Fruit fly (Drosophila melanogaster) whole organism, prepupa: ENCODE results near the gene CG13458.
A peak's percentile ranks its signal among the peaks of the same experiment; 100 is the strongest.

ENCODE experiments used
- Blimp-1 ChIP-seq: fragments of 200-800 bp; sonication (Bioruptor generic); optimal IDR thresholded peaks from 3 replicates; lab custom pipeline; 2017; ENCODE audit warnings: missing biosample characterization, missing genetic modification characterization, mild to moderate bottlenecking, moderate library complexity, missing genetic modification reagents
- CG10631 ChIP-seq: fragments of 200-800 bp; sonication (Bioruptor generic); optimal IDR thresholded peaks from 2 replicates; lab custom pipeline; 2016; ENCODE audit warnings: missing biosample characterization, missing genetic modification characterization
- CG10669 ChIP-seq: fragments of 200-800 bp; sonication (Bioruptor generic); optimal IDR thresholded peaks from 3 replicates; lab custom pipeline; 2018; ENCODE audit warnings: missing biosample characterization, mild to moderate bottlenecking, missing genetic modification characterization, moderate library complexity
- CG11294 ChIP-seq: fragments of 200-800 bp; sonication (Bioruptor generic); IDR thresholded peaks from 2 replicates; pipeline ENCODE4 v1.3.6; 2022; ENCODE audit warnings: missing biosample characterization, missing genetic modification characterization
- CG11762 ChIP-seq: fragments of 200-800 bp; sonication (Bioruptor generic); optimal IDR thresholded peaks from 3 replicates; lab custom pipeline; 2016; ENCODE audit warnings: missing biosample characterization, missing genetic modification characterization; ENCODE audit not compliant: insufficient read depth
- CG15336 ChIP-seq: fragments of 200-800 bp; sonication (Bioruptor generic); IDR thresholded peaks from 2 replicates; pipeline ENCODE4 v1.3.6; 2022; ENCODE audit warnings: missing biosample characterization, missing genetic modification characterization
- CG1621 ChIP-seq: fragments of 200-800 bp; sonication (Bioruptor generic); optimal IDR thresholded peaks from 3 replicates; lab custom pipeline; 2018; ENCODE audit warnings: missing biosample characterization, mild to moderate bottlenecking, missing genetic modification characterization
- CG16779 ChIP-seq: fragments of 200-800 bp; sonication (Bioruptor generic); optimal IDR thresholded peaks from 3 replicates; lab custom pipeline; 2017; ENCODE audit warnings: missing biosample characterization, mild to moderate bottlenecking, missing genetic modification characterization
- CG3032 ChIP-seq: fragments of 200-800 bp; optimal IDR thresholded peaks from 2 replicates; lab custom pipeline; 2019; ENCODE audit warnings: missing biosample characterization, mild to moderate bottlenecking, missing genetic modification characterization, moderate library complexity
- CG31627 ChIP-seq: fragments of 200-800 bp; sonication (Bioruptor generic); optimal IDR thresholded peaks from 3 replicates; lab custom pipeline; 2016; ENCODE audit warnings: missing biosample characterization, missing genetic modification characterization
- CG32006 ChIP-seq: fragments of 200-800 bp; sonication (Bioruptor generic); optimal IDR thresholded peaks from 3 replicates; lab custom pipeline; 2017; ENCODE audit warnings: missing biosample characterization, mild to moderate bottlenecking, missing genetic modification characterization
- CG34406 ChIP-seq: fragments of 200-800 bp; sonication (Bioruptor generic); optimal IDR thresholded peaks from 3 replicates; lab custom pipeline; 2016; ENCODE audit warnings: missing biosample characterization, missing genetic modification characterization
- CG3919 ChIP-seq: fragments of 200-800 bp; sonication (Bioruptor generic); optimal IDR thresholded peaks from 3 replicates; lab custom pipeline; 2016; ENCODE audit warnings: missing biosample characterization, missing genetic modification characterization
- CG4318 ChIP-seq: fragments of 200-800 bp; sonication (Bioruptor generic); optimal IDR thresholded peaks from 3 replicates; lab custom pipeline; 2017; ENCODE audit warnings: missing biosample characterization, mild to moderate bottlenecking, missing genetic modification characterization
- CG6276 ChIP-seq: fragments of 200-800 bp; sonication (Bioruptor generic); optimal IDR thresholded peaks from 2 replicates; lab custom pipeline; 2017; ENCODE audit warnings: missing biosample characterization, mild to moderate bottlenecking, missing genetic modification characterization
- CG6792 ChIP-seq: fragments of 200-800 bp; sonication (Bioruptor generic); optimal IDR thresholded peaks from 3 replicates; lab custom pipeline; 2016; ENCODE audit warnings: missing biosample characterization, missing genetic modification characterization
- CG6808 ChIP-seq: fragments of 200-800 bp; sonication (Bioruptor generic); optimal IDR thresholded peaks from 3 replicates; lab custom pipeline; 2017; ENCODE audit warnings: missing biosample characterization, missing genetic modification characterization, mild to moderate bottlenecking, moderate library complexity, missing genetic modification reagents
- CG6854 ChIP-seq: fragments of 200-800 bp; sonication (Bioruptor generic); optimal IDR thresholded peaks from 2 replicates; lab custom pipeline; 2017; ENCODE audit warnings: missing biosample characterization, mild to moderate bottlenecking, missing genetic modification characterization
- CG7368 ChIP-seq: fragments of 200-800 bp; sonication (Bioruptor generic); optimal IDR thresholded peaks from 3 replicates; lab custom pipeline; 2016; ENCODE audit warnings: missing biosample characterization, missing genetic modification characterization
- CG8119 ChIP-seq: fragments of 200-800 bp; sonication (Bioruptor generic); IDR thresholded peaks from 3 replicates; pipeline ENCODE4 v1.3.6; 2022; ENCODE audit warnings: missing biosample characterization, missing genetic modification characterization
- CG8319 ChIP-seq: fragments of 200-800 bp; sonication (Bioruptor generic); optimal IDR thresholded peaks from 3 replicates; lab custom pipeline; 2016; ENCODE audit warnings: missing biosample characterization, missing genetic modification characterization
- CG8632 ChIP-seq: fragments of 200-800 bp; sonication (Bioruptor generic); optimal IDR thresholded peaks from 3 replicates; lab custom pipeline; 2016; ENCODE audit warnings: missing biosample characterization, missing genetic modification characterization
- CG9139 ChIP-seq: fragments of 200-800 bp; sonication (Bioruptor generic); optimal IDR thresholded peaks from 3 replicates; lab custom pipeline; 2017; ENCODE audit warnings: missing biosample characterization, mild to moderate bottlenecking, missing genetic modification characterization
- Eip93F ChIP-seq: fragments of 200-800 bp; sonication (Bioruptor generic); optimal IDR thresholded peaks from 2 replicates; lab custom pipeline; 2016; ENCODE audit warnings: missing biosample characterization, mild to moderate bottlenecking, missing genetic modification characterization
- Ets21C ChIP-seq: fragments of 200-800 bp; sonication (Bioruptor generic); optimal IDR thresholded peaks from 3 replicates; lab custom pipeline; 2016; ENCODE audit warnings: missing biosample characterization, missing genetic modification characterization
- Ets96B ChIP-seq: fragments of 200-800 bp; optimal IDR thresholded peaks from 2 replicates; lab custom pipeline; 2019; ENCODE audit warnings: missing biosample characterization, mild to moderate bottlenecking, missing genetic modification characterization, moderate library complexity
- Gug ChIP-seq: fragments of 200-800 bp; sonication (Bioruptor generic); IDR thresholded peaks from 2 replicates; pipeline ENCODE4 v1.3.6; 2022; ENCODE audit warnings: missing biosample characterization, missing genetic modification characterization
- Hr39 ChIP-seq: fragments of 200-800 bp; sonication (Bioruptor generic); optimal IDR thresholded peaks from 2 replicates; lab custom pipeline; 2016; ENCODE audit warnings: missing biosample characterization, missing genetic modification characterization
- Hr4 ChIP-seq: fragments of 200-800 bp; sonication (Bioruptor generic); optimal IDR thresholded peaks from 3 replicates; lab custom pipeline; 2016; ENCODE audit warnings: missing biosample characterization, missing genetic modification characterization
- Lpt ChIP-seq: fragments of 200-800 bp; sonication (Bioruptor generic); optimal IDR thresholded peaks from 3 replicates; lab custom pipeline; 2016; ENCODE audit warnings: missing biosample characterization, missing genetic modification characterization
- Met ChIP-seq: fragments of 200-800 bp; sonication (Bioruptor generic); optimal IDR thresholded peaks from 3 replicates; lab custom pipeline; 2016; ENCODE audit warnings: missing biosample characterization, missing genetic modification characterization
- OdsH ChIP-seq: fragments of 200-800 bp; sonication (Bioruptor generic); optimal IDR thresholded peaks from 3 replicates; lab custom pipeline; 2016; ENCODE audit warnings: missing biosample characterization, missing genetic modification characterization
- Smox ChIP-seq: fragments of 200-800 bp; sonication (Bioruptor generic); optimal IDR thresholded peaks from 3 replicates; lab custom pipeline; 2016; ENCODE audit warnings: missing biosample characterization, missing genetic modification characterization
- Sox102F ChIP-seq: fragments of 200-800 bp; sonication (Bioruptor generic); optimal IDR thresholded peaks from 2 replicates; lab custom pipeline; 2016; ENCODE audit warnings: missing biosample characterization, mild to moderate bottlenecking, missing genetic modification characterization
- Sox14 ChIP-seq: fragments of 200-800 bp; sonication (Bioruptor generic); optimal IDR thresholded peaks from 3 replicates; lab custom pipeline; 2016; ENCODE audit warnings: missing biosample characterization, missing genetic modification characterization
- Sox15 ChIP-seq: fragments of 200-800 bp; sonication (Bioruptor generic); optimal IDR thresholded peaks from 3 replicates; lab custom pipeline; 2016; ENCODE audit warnings: missing biosample characterization, missing genetic modification characterization
- achi ChIP-seq: fragments of 200-800 bp; sonication (Bioruptor generic); optimal IDR thresholded peaks from 3 replicates; lab custom pipeline; 2016; ENCODE audit warnings: missing biosample characterization, missing genetic modification characterization
- acj6 ChIP-seq: fragments of 200-800 bp; sonication (Bioruptor generic); optimal IDR thresholded peaks from 3 replicates; lab custom pipeline; 2016; ENCODE audit warnings: missing biosample characterization, missing genetic modification characterization
- cyc ChIP-seq: fragments of 200-800 bp; sonication (Bioruptor generic); optimal IDR thresholded peaks from 3 replicates; lab custom pipeline; 2016; ENCODE audit warnings: missing biosample characterization, missing genetic modification characterization
- dac ChIP-seq: fragments of 200-800 bp; sonication (Bioruptor generic); optimal IDR thresholded peaks from 2 replicates; lab custom pipeline; 2017; ENCODE audit warnings: missing biosample characterization, mild to moderate bottlenecking, missing genetic modification characterization
- dsx ChIP-seq: fragments of 200-800 bp; optimal IDR thresholded peaks from 3 replicates; lab custom pipeline; 2019; ENCODE audit warnings: missing biosample characterization, mild to moderate bottlenecking, missing genetic modification characterization, moderate library complexity; ENCODE audit not compliant: poor library complexity, severe bottlenecking
- eg ChIP-seq: fragments of 200-800 bp; sonication (Bioruptor generic); IDR thresholded peaks from 3 replicates; pipeline ENCODE4 v1.3.6; 2022; ENCODE audit warnings: missing biosample characterization, missing genetic modification characterization
- esn ChIP-seq: fragments of 200-800 bp; sonication (Bioruptor generic); optimal IDR thresholded peaks from 2 replicates; lab custom pipeline; 2016; ENCODE audit warnings: missing biosample characterization, mild to moderate bottlenecking, missing genetic modification characterization, moderate library complexity
- fd59A ChIP-seq: fragments of 200-800 bp; sonication (Bioruptor generic); optimal IDR thresholded peaks from 2 replicates; lab custom pipeline; 2017; ENCODE audit warnings: missing biosample characterization, mild to moderate bottlenecking, missing genetic modification characterization, missing genetic modification reagents
- fd85E ChIP-seq: fragments of 200-800 bp; sonication (Bioruptor generic); optimal IDR thresholded peaks from 3 replicates; lab custom pipeline; 2016; ENCODE audit warnings: missing biosample characterization, missing genetic modification characterization
- fkh ChIP-seq: fragments of 200-800 bp; sonication (Bioruptor generic); optimal IDR thresholded peaks from 3 replicates; lab custom pipeline; 2017; ENCODE audit warnings: missing biosample characterization, mild to moderate bottlenecking, missing genetic modification characterization, moderate library complexity
- net ChIP-seq: fragments of 200-800 bp; sonication (Bioruptor generic); optimal IDR thresholded peaks from 3 replicates; lab custom pipeline; 2016; ENCODE audit warnings: missing biosample characterization, missing genetic modification characterization
- spab ChIP-seq: fragments of 200-800 bp; sonication (Bioruptor generic); optimal IDR thresholded peaks from 2 replicates; lab custom pipeline; 2017; ENCODE audit warnings: missing biosample characterization, mild to moderate bottlenecking, missing genetic modification characterization, missing genetic modification reagents
- svp ChIP-seq: fragments of 200-800 bp; sonication (Bioruptor generic); peaks from one replicate; lab custom pipeline; 2016; ENCODE audit warnings: missing biosample characterization, missing genetic modification characterization
- topi ChIP-seq: fragments of 200-800 bp; sonication (Bioruptor generic); optimal IDR thresholded peaks from 3 replicates; lab custom pipeline; 2016; ENCODE audit warnings: missing biosample characterization, missing genetic modification characterization
- vri ChIP-seq: fragments of 200-800 bp; sonication (Bioruptor generic); optimal IDR thresholded peaks from 3 replicates; lab custom pipeline; 2016; ENCODE audit warnings: missing biosample characterization, mild to moderate bottlenecking, missing genetic modification characterization

Gene CG13458

DNA sequence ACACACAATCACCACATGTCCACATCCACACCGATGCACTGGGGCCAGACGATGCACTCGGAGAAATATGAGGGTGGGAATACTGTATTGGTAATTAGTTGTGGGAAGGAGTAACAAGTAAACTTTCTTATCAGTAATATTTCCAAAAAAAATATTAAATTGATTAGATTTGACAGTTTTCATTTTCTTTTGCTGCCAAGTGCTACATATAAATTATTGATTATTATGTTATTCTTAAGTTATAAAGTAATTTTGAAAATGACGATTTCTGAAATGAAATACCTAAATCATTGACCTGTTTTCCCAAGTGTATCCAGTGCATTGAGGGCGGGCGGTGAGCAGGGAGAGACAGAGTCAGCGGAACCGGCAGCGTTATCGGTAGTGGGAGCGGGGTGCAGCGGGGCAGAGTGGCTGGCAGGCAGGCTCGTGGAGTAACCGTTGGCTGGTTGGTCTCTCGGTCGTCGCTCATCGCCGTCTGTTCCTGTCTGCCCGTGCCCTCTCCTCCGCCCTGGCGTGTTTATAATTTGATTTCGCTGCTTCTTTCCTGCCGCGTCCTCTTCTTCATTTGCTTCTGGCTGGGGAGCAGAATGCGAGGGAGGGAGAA, 5.5 kb upstream of the CG13458 start:
- TF ChIP-seq cyc (GFP tag; lab: Kevin White, UChicago), result peak; percentile 91
- TF ChIP-seq CG6792 (GFP tag; lab: Kevin White, UChicago), result peak; percentile 97
- TF ChIP-seq acj6 (GFP tag; lab: Kevin White, UChicago), result peak; percentile 97
- peak; percentile 80 for TF ChIP-seq vri (GFP tag; lab: Kevin White, UChicago)
- peak; percentile 95 for TF ChIP-seq achi
- peak; percentile 97 for TF ChIP-seq svp (GFP tag; lab: Kevin White, UChicago)
- peak; percentile 94 for TF ChIP-seq Smox
- TF ChIP-seq Blimp-1 (GFP tag; lab: Kevin White, UChicago), result peak; percentile 85
- peak; percentile 96 for TF ChIP-seq OdsH (GFP tag; lab: Kevin White, UChicago)
- peak; percentile 95 for TF ChIP-seq CG10669 (GFP tag; lab: Kevin White, UChicago)
- TF ChIP-seq CG7368 (GFP tag; lab: Kevin White, UChicago), result peak; percentile 89
- peak; percentile 91 for TF ChIP-seq CG31627 (GFP tag; lab: Kevin White, UChicago)
- TF ChIP-seq fd85E (GFP tag; lab: Kevin White, UChicago), result peak; percentile 77
- peak; percentile 95 for TF ChIP-seq CG3919 (GFP tag; lab: Kevin White, UChicago)
- peak; percentile 94 for TF ChIP-seq CG6276 (GFP tag; lab: Kevin White, UChicago)
- peak; percentile 100 for TF ChIP-seq CG6854
- peak; percentile 98 for TF ChIP-seq CG10631 (GFP tag; lab: Kevin White, UChicago)
- TF ChIP-seq Gug (GFP tag; lab: Robert Waterston, UW), result peak; percentile 86
- peak; percentile 92 for TF ChIP-seq Sox102F (GFP tag; lab: Kevin White, UChicago)
- peak; percentile 94 for TF ChIP-seq Met
- peak; percentile 96 for TF ChIP-seq CG15336 (GFP tag; lab: Robert Waterston, UW)
- peak; percentile 98 for TF ChIP-seq fd59A (GFP tag; lab: Kevin White, UChicago)
- peak; percentile 87 for TF ChIP-seq Hr39 (GFP tag; lab: Kevin White, UChicago)
- peak; percentile 96 for TF ChIP-seq CG3032 (tag; lab: Kevin White, UChicago)
- TF ChIP-seq CG6808, result peak; percentile 96
- peak; percentile 95 for TF ChIP-seq Ets96B (tag; lab: Kevin White, UChicago)
- TF ChIP-seq Sox14 (GFP tag; lab: Kevin White, UChicago), result peak; percentile 93
- TF ChIP-seq Eip93F, result peak; percentile 91
- peak; percentile 93 for TF ChIP-seq topi (GFP tag; lab: Kevin White, UChicago)
- TF ChIP-seq CG8119 (GFP tag; lab: Robert Waterston, UW), result peak; percentile 97
- peak; percentile 95 for TF ChIP-seq CG8632 (GFP tag; lab: Kevin White, UChicago)
- peak; percentile 96 for TF ChIP-seq net
- TF ChIP-seq spab (GFP tag; lab: Kevin White, UChicago), result peak; percentile 97
- peak; percentile 91 for TF ChIP-seq CG11762 (GFP tag; lab: Kevin White, UChicago)
- peak; percentile 92 for TF ChIP-seq dsx (GFP tag; lab: Kevin White, UChicago)
- TF ChIP-seq CG4318 (GFP tag; lab: Kevin White, UChicago), result peak; percentile 95
- TF ChIP-seq dac (GFP tag; lab: Kevin White, UChicago), result peak; percentile 91
- peak; percentile 90 for TF ChIP-seq Ets21C (GFP tag; lab: Kevin White, UChicago)
- TF ChIP-seq Hr4 (GFP tag; lab: Kevin White, UChicago), result peak; percentile 95
- peak; percentile 94 for TF ChIP-seq Sox15
- TF ChIP-seq CG32006 (GFP tag; lab: Kevin White, UChicago), result peak; percentile 99
- TF ChIP-seq esn (GFP tag; lab: Kevin White, UChicago), result peak; percentile 97
- TF ChIP-seq eg (GFP tag; lab: Robert Waterston, UW), result peak; percentile 88
- peak; percentile 96 for TF ChIP-seq CG34406
- TF ChIP-seq CG16779 (tag; lab: Kevin White, UChicago), result peak; percentile 94
- peak; percentile 82 for TF ChIP-seq CG1621 (tag; lab: Kevin White, UChicago)
- TF ChIP-seq CG8319 (GFP tag; lab: Kevin White, UChicago), result peak; percentile 91
- TF ChIP-seq CG9139 (GFP tag; lab: Kevin White, UChicago), result peak; percentile 89
- peak; percentile 88 for TF ChIP-seq CG11294 (GFP tag; lab: Robert Waterston, UW)
- TF ChIP-seq Lpt, result peak; percentile 87
- TF ChIP-seq fkh, result no peak
